Fruit fly (Drosophila melanogaster): ENCODE results near the gene Oli.

Gene Oli

DNA sequence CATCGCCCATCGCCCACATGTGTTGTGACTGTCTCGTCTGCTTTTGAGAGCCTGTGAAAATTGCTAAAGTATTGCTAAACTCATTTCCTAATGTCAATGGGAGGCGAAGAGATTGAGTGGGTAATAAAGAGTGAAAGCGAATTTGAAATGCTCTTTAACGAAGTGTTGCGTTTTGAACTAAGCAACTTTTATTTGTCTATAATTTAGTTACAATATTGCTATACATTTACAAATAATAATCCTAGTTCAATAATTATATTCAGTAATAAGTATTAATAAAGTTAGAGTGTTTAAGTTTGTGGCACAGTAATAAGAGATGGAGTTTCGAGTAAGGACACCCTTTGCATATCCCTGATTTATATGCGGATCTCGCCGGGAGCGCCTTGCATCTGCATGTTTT is 26.5 kb downstream of the Oli start:
- TF ChIP-seq Pif1B (GFP tag; optimal IDR thresholded peaks at IDR 0.05) (no peak), CG4496 (GFP tag; IDR thresholded peaks at IDR 0.05) (no peak), CG12605 (GFP tag; IDR thresholded peaks at IDR 0.05) (no peak), rn (GFP tag; IDR thresholded peaks at IDR 0.05) (no peak), D1 (tag; optimal IDR thresholded peaks at IDR 0.05) (no peak), CG9948 (tag; optimal IDR thresholded peaks at IDR 0.05) (no peak), CG8159 (tag; optimal IDR thresholded peaks at IDR 0.05) (no peak), CG17806 (tag; optimal IDR thresholded peaks at IDR 0.05) (no peak), CG13204 (GFP tag; optimal IDR thresholded peaks at IDR 0.05) (no peak), Snoo (tag; optimal IDR thresholded peaks at IDR 0.05) (no peak), EcR (GFP tag; optimal IDR thresholded peaks at IDR 0.05) (no peak), CG10348 (GFP tag; IDR thresholded peaks at IDR 0.05) (no peak), fd96Ca (GFP tag; IDR thresholded peaks at IDR 0.05) (no peak), gl (tag; optimal IDR thresholded peaks at IDR 0.05) (no peak), CG15710 (tag; optimal IDR thresholded peaks at IDR 0.05) (no peak), CG8301 (tag; optimal IDR thresholded peaks at IDR 0.05) (no peak), Ets98B (GFP tag; IDR thresholded peaks at IDR 0.05) (no peak)

DNA sequence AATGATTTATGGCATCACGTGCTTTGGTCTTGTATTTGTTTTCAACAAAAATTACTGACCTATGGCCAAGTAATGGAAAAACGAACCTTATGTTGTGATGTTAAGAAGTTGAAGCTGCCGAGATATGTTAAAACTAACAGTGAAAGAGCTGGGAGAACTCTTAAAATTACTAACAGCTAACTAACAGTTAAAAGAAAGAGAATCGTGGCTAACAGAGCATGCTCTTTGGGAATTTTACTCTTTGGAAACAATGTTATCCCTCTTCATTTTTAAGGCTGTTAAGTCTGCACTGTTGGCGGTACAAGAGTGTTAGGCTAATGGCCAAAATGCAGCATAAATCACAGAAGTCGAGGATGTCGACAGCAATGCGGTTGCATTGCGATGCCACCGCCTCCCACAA is 32.2 kb downstream of the Oli start:
- TF ChIP-seq CG10348 (GFP tag; IDR thresholded peaks at IDR 0.05) (no peak), Ets98B (GFP tag; IDR thresholded peaks at IDR 0.05) (no peak), CG8159 (tag; optimal IDR thresholded peaks at IDR 0.05) (no peak), rn (GFP tag; IDR thresholded peaks at IDR 0.05) (no peak), Snoo (tag; optimal IDR thresholded peaks at IDR 0.05) (no peak), D1 (tag; optimal IDR thresholded peaks at IDR 0.05) (no peak), CG17806 (tag; optimal IDR thresholded peaks at IDR 0.05) (no peak), Pif1A (GFP tag; optimal IDR thresholded peaks at IDR 0.05) (no peak), CG9948 (tag; optimal IDR thresholded peaks at IDR 0.05) (no peak)

DNA sequence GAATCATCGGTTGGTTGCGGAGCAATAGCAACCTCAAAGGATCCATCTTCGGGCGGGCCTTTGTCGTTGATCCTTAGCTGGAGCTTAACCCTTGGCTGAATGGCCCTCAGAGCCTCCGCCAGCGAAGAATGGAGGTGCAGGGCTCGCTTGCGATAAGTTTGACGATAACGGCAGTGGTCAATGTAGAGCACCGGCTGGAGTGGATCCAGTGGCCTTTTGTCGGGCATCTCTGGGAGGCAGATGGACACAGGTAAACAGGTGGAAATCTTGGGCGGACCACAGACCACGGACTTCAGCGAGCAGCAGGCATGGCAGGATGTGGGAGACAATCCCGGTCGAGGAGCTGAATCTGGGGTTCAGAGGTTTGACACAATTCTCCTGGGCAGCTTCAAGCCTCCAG is 37.0 kb downstream of the Oli start, which contains the start of gene CG15147:
CG15147 (minus strand) TSS at position 390 of the 400 bp plus-strand sequence.
- no peak for TF ChIP-seq CG17806 (tag; optimal IDR thresholded peaks at IDR 0.05)
- TF ChIP-seq gl (tag; optimal IDR thresholded peaks at IDR 0.05), result no peak
- no peak for TF ChIP-seq CG34367 (tag; optimal IDR thresholded peaks at IDR 0.05)
- TF ChIP-seq CG10348 (GFP tag; IDR thresholded peaks at IDR 0.05), result no peak
- no peak for TF ChIP-seq CG12605 (GFP tag; IDR thresholded peaks at IDR 0.05)
- no peak for TF ChIP-seq D1 (tag; optimal IDR thresholded peaks at IDR 0.05)
- no peak for TF ChIP-seq fd96Ca (GFP tag; IDR thresholded peaks at IDR 0.05)
- TF ChIP-seq CG9948 (tag; optimal IDR thresholded peaks at IDR 0.05), result no peak
- TF ChIP-seq CG13204 (GFP tag; optimal IDR thresholded peaks at IDR 0.05), result no peak
- no peak for TF ChIP-seq CG32121 (GFP tag; IDR thresholded peaks at IDR 0.05)
- no peak for TF ChIP-seq Pif1A (GFP tag; optimal IDR thresholded peaks at IDR 0.05)
- TF ChIP-seq Snoo (tag; optimal IDR thresholded peaks at IDR 0.05), result no peak
- no peak for TF ChIP-seq Ets98B (GFP tag; IDR thresholded peaks at IDR 0.05)
- no peak for TF ChIP-seq CG8301 (tag; optimal IDR thresholded peaks at IDR 0.05)
- TF ChIP-seq CG8159 (tag; optimal IDR thresholded peaks at IDR 0.05), result no peak
- TF ChIP-seq Pif1B (GFP tag; optimal IDR thresholded peaks at IDR 0.05), result no peak
- no peak for TF ChIP-seq CG4496 (GFP tag; IDR thresholded peaks at IDR 0.05)
- no peak for TF ChIP-seq CG14655 (GFP tag; optimal IDR thresholded peaks at IDR 0.05)
- no peak for TF ChIP-seq EcR (GFP tag; optimal IDR thresholded peaks at IDR 0.05)

DNA sequence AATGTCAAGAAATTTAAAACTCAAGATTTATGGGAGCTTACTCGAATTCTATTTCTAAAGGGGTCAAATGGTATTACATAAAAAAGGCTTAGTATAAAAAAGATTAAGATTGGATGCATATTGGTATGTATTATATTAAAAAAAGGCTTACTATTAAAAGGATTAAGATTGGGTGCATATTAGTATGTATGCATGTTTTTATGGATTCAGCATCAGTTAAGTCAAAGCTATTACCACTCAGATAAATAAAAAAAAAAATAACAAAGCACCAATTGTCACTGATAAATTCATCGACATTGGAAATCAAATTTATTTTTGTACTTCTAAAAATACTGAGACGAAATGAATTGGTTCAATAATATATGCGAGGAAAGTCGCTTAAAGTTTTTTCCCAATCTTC is 38.6 kb downstream of the Oli start, which contains the start of gene CG43054:
CG43054 (plus strand) TSS at position 301 of the 400 bp plus-strand sequence.
- TF ChIP-seq fd96Ca (GFP tag; IDR thresholded peaks at IDR 0.05) (no peak), CG10348 (GFP tag; IDR thresholded peaks at IDR 0.05) (no peak), Pif1B (GFP tag; optimal IDR thresholded peaks at IDR 0.05) (no peak), CG32121 (GFP tag; IDR thresholded peaks at IDR 0.05) (no peak), Snoo (tag; optimal IDR thresholded peaks at IDR 0.05) (no peak), Ets98B (GFP tag; IDR thresholded peaks at IDR 0.05) (no peak), CG15710 (tag; optimal IDR thresholded peaks at IDR 0.05) (no peak), CG17806 (tag; optimal IDR thresholded peaks at IDR 0.05) (no peak), CG4496 (GFP tag; IDR thresholded peaks at IDR 0.05) (no peak), CG14655 (GFP tag; optimal IDR thresholded peaks at IDR 0.05) (no peak)
